Worm (Caenorhabditis elegans): ENCODE results near the gene dct-16.

DNA sequence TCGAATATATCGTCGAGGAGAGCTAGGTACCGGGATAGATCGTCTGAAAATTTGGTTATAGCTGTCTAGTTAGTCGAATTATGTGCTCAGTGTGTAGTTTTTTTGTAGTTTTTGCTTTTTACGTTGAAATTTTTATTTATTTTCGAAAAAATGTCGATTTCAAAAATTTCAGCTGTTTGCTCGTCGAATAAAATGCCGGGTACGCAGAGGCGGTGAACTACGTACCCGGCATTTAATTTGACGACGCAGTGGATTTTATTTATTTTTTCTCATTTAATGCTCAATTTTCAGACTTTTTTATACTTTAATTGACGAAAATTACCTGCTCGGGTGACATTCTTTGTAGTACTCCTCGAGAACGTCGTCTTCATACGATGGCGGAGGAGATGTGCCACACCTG, 21.9 kb downstream of the dct-16 start:
- TF ChIP-seq T26A8.4 (GFP tag; IDR thresholded peaks at IDR 0.05) (no peak), dpl-1 (GFP tag; optimal IDR thresholded peaks at IDR 0.05) (no peak), pqm-1 (tag; optimal IDR thresholded peaks at IDR 0.05) (no peak), nhr-41 (GFP tag; IDR thresholded peaks at IDR 0.05) (no peak), php-3 (GFP tag; IDR thresholded peaks at IDR 0.05) (no peak), lir-3 (tag; optimal IDR thresholded peaks at IDR 0.05) (no peak)

Measured in whole organism, L4 larva.